Worm (Caenorhabditis elegans) whole organism, L3 larva: ENCODE data around the gene blos-8.

ENCODE experiments used
- ZK546.5 ChIP-seq: sonication (generic microtip); optimal IDR thresholded peaks from 2 replicates; lab custom pipeline; 2017; ENCODE audit warnings: missing biosample characterization, missing genetic modification characterization
- aly-2 ChIP-seq: fragments of 150-350 bp; optimal IDR thresholded peaks from 2 replicates; lab custom pipeline; 2014; ENCODE audit warnings: missing biosample characterization, missing genetic modification characterization
- ceh-16 ChIP-seq: sonication (generic microtip); optimal IDR thresholded peaks from 2 replicates; lab custom pipeline; 2017; ENCODE audit warnings: missing biosample characterization, missing genetic modification characterization
- ceh-9 ChIP-seq: sonication (generic microtip); optimal IDR thresholded peaks from 2 replicates; lab custom pipeline; 2018; ENCODE audit warnings: missing biosample characterization, missing genetic modification characterization
- daf-12 ChIP-seq: fragments of 150-350 bp; optimal IDR thresholded peaks from 2 replicates; lab custom pipeline; 2014; ENCODE audit warnings: missing biosample characterization, missing genetic modification reagents, missing genetic modification characterization
- elt-1 ChIP-seq: fragments of 150-350 bp; optimal IDR thresholded peaks from 2 replicates; lab custom pipeline; 2014; ENCODE audit warnings: missing biosample characterization, missing genetic modification characterization
- elt-2 ChIP-seq: sonication (generic microtip); optimal IDR thresholded peaks from 2 replicates; lab custom pipeline; 2016; ENCODE audit warnings: missing genetic modification reagents, mild to moderate bottlenecking, missing genetic modification characterization, missing compliant biosample characterization
- eor-1 ChIP-seq, 2 experiments: fragments of 150-350 bp; optimal IDR thresholded peaks; 2 replicates each; lab custom pipeline; 2014 to 2018; ENCODE audit warnings: missing biosample characterization in 2 of 2, missing genetic modification characterization in 2 of 2
- fkh-10 ChIP-seq: sonication (generic microtip); optimal IDR thresholded peaks from 2 replicates; lab custom pipeline; 2017; ENCODE audit warnings: missing biosample characterization, missing genetic modification reagents, missing genetic modification characterization
- hmg-11 ChIP-seq: sonication (generic microtip); optimal IDR thresholded peaks from 2 replicates; lab custom pipeline; 2016; ENCODE audit warnings: missing genetic modification characterization, missing compliant biosample characterization
- jun-1 ChIP-seq: fragments of 150-350 bp; optimal IDR thresholded peaks from 2 replicates; lab custom pipeline; 2014; ENCODE audit warnings: missing biosample characterization, missing genetic modification reagents, missing genetic modification characterization
- lin-15B ChIP-seq: fragments of 150-350 bp; optimal IDR thresholded peaks from 2 replicates; lab custom pipeline; 2014; ENCODE audit warnings: missing biosample characterization, missing genetic modification characterization
- lin-39 ChIP-seq: fragments of 150-350 bp; optimal IDR thresholded peaks from 2 replicates; lab custom pipeline; 2018; ENCODE audit warnings: missing biosample characterization, missing genetic modification reagents, missing genetic modification characterization
- mdl-1 ChIP-seq: fragments of 150-350 bp; optimal IDR thresholded peaks from 2 replicates; lab custom pipeline; 2014; ENCODE audit warnings: missing biosample characterization, missing genetic modification characterization
- mml-1 ChIP-seq: fragments of 150-350 bp; sonication (generic microtip); optimal IDR thresholded peaks from 3 replicates; lab custom pipeline; 2014; ENCODE audit warnings: missing biosample characterization, missing genetic modification characterization
- nfya-1 ChIP-seq: sonication (generic microtip); optimal IDR thresholded peaks from 2 replicates; lab custom pipeline; 2017; ENCODE audit warnings: missing genetic modification characterization, mild to moderate bottlenecking, missing compliant biosample characterization, antibody characterized with exemption, moderate library complexity; ENCODE audit not compliant: insufficient read depth
- nhr-11 ChIP-seq: fragments of 150-350 bp; optimal IDR thresholded peaks from 2 replicates; lab custom pipeline; 2014; ENCODE audit warnings: missing biosample characterization, missing genetic modification characterization
- nhr-23 ChIP-seq: fragments of 150-350 bp; optimal IDR thresholded peaks from 2 replicates; lab custom pipeline; 2014; ENCODE audit warnings: missing biosample characterization, missing genetic modification reagents, missing genetic modification characterization
- nhr-237 ChIP-seq: fragments of 150-350 bp; optimal IDR thresholded peaks from 2 replicates; lab custom pipeline; 2014; ENCODE audit warnings: missing biosample characterization, missing genetic modification characterization
- nhr-25 ChIP-seq: sonication (generic microtip); optimal IDR thresholded peaks from 2 replicates; lab custom pipeline; 2017; ENCODE audit warnings: missing biosample characterization, missing genetic modification characterization
- nhr-76 ChIP-seq: fragments of 150-350 bp; sonication (generic microtip); optimal IDR thresholded peaks from 5 replicates; lab custom pipeline; 2014; ENCODE audit warnings: missing biosample characterization, missing genetic modification characterization
- nhr-77 ChIP-seq: fragments of 150-350 bp; optimal IDR thresholded peaks from 2 replicates; lab custom pipeline; 2014; ENCODE audit warnings: missing biosample characterization, missing genetic modification characterization
- pha-4 ChIP-seq: fragments of 150-350 bp; optimal IDR thresholded peaks from 2 replicates; lab custom pipeline; 2014; ENCODE audit warnings: missing biosample characterization, missing genetic modification reagents, missing genetic modification characterization
- pqm-1 ChIP-seq: fragments of 150-350 bp; optimal IDR thresholded peaks from 2 replicates; lab custom pipeline; 2017; ENCODE audit warnings: missing biosample characterization, missing genetic modification characterization, inconsistent platforms
- skn-1 ChIP-seq: fragments of 150-350 bp; optimal IDR thresholded peaks from 2 replicates; lab custom pipeline; 2014; ENCODE audit warnings: missing biosample characterization, missing genetic modification characterization
- snpc-4 ChIP-seq: fragments of 150-350 bp; optimal IDR thresholded peaks from 2 replicates; lab custom pipeline; 2014; ENCODE audit warnings: missing biosample characterization, missing genetic modification characterization
- unc-39 ChIP-seq: sonication (generic microtip); optimal IDR thresholded peaks from 4 replicates; lab custom pipeline; 2017; ENCODE audit warnings: missing biosample characterization, missing genetic modification characterization
- unc-62 ChIP-seq: fragments of 150-350 bp; sonication (generic microtip); optimal IDR thresholded peaks from 4 replicates; lab custom pipeline; 2014; ENCODE audit warnings: missing biosample characterization, missing genetic modification reagents, missing genetic modification characterization
- zag-1 ChIP-seq: fragments of 150-350 bp; optimal IDR thresholded peaks from 2 replicates; lab custom pipeline; 2014; ENCODE audit warnings: missing biosample characterization, missing genetic modification characterization
- ztf-4 ChIP-seq: fragments of 150-350 bp; optimal IDR thresholded peaks from 2 replicates; lab custom pipeline; 2014; ENCODE audit warnings: missing biosample characterization, missing genetic modification characterization

Gene blos-8

DNA sequence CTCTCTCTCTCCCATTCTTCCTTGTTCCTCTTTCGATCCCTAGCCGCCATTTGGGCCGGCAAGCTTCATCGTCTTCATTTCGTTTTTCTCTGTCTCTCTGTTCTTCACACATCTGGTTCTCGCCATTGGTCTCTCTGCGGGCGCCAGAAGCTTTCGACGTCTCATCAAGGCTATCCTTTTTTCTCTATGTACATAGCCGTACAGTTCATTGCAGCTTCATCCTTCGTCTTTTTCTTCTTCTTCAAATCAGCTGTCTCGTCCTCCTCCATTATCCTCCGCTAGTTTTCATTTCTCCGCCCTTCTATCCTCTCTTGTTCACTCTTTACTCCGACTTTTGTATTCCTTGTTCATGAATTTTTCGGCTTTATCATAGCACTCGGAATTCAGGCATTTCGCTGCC is 10.3 kb downstream of the blos-8 start, which contains the start of gene F39D8.3:
Gene F39D8.3 (plus strand): TSS at position 301 of the 400 bp plus-strand sequence.
- peak; percentile 51 for TF ChIP-seq nhr-25
- TF ChIP-seq elt-2, result no peak
- TF ChIP-seq unc-62 (GFP tag; lab: Kevin White, UChicago), result no peak

DNA sequence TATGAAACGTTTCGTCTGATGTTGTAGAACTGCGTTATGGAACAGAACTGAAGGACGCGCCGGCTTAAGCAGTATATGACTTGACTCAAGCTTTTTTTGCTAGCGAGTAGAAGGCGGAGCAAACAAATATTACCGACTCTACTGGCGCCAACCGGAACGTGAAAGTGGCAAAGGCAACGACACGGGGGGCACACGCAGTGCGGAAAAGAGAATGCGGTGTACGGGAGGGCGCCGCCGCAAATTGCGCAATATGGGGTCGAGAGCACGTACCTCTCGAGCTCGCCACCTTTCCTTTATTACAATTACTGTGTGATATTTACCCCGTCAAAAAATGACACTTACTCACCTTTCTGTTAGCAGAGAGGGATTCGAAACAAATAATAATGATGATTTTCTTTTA is 15.8 kb downstream of the blos-8 start, which contains the start of gene pqn-36:
Gene pqn-36 (minus strand): TSS at position 268 of the 400 bp plus-strand sequence.
- TF ChIP-seq nhr-76, result no peak

DNA sequence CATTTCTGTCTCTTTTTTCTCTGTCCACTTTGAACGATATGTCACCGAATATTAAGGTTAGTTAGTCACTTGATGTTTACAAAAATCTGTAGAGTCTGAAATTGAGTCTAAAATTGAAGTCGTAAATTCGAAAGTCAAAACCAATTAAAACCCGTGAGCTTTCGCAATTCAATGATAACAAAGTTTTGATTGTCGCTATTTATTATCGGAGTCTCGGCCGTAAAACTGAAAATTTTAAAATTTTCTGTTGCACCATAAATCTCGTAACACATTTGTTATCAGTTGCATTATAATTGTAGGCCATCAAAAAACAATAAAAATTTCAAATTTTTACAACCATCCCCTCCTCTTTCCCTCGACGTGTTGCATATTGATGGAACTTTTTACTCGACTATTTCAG is 22.4 kb downstream of the blos-8 start:
- TF ChIP-seq jun-1 (peak; percentile 57), unc-39 (tag; lab: Kevin White, UChicago) (no peak), elt-2 (peak; percentile 94), nhr-237 (no peak), hmg-11 (tag; lab: Kevin White, UChicago) (no peak), ceh-9 (tag; lab: Kevin White, UChicago) (no peak), pqm-1 (peak; percentile 88), nhr-25 (no peak), elt-1 (tag; lab: Kevin White, UChicago) (no peak), aly-2 (no peak), nhr-77 (tag; lab: Kevin White, UChicago) (no peak), eor-1 (tag; optimal IDR thresholded peaks at IDR 0.05; lab: Kevin White, UChicago) (no peak), nfya-1 (tag; lab: Kevin White, UChicago) (no peak), pha-4 (tag; lab: Kevin White, UChicago) (peak; percentile 46), snpc-4 (tag; lab: Kevin White, UChicago) (no peak)

DNA sequence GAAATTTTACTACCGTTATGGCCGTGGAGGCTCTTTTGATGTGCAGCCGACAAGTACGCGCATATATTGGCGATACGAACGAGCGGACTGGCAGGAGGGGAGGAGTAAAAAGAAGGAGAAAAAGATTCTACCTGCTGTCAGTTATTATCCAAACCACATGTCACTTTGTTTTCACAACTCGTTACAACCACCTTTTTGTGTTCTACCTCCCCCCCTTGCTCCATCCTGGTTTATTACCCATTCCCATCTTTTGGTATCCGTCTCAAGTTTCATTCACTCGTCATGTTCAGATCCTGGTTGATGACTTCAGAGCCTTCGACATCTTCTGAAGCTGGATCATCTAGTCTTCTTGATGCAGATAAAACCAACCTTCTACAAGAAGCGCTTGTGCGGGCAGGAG is 23.4 kb downstream of the blos-8 start, which contains the start of gene psa-3:
Gene psa-3 (plus strand): TSS at position 301 of the 400 bp plus-strand sequence.
- TF ChIP-seq nhr-23 (tag; lab: Kevin White, UChicago), result no peak
- no peak for TF ChIP-seq elt-2
- TF ChIP-seq lin-15B (tag; lab: Kevin White, UChicago), result no peak
- no peak for TF ChIP-seq unc-62 (GFP tag; lab: Kevin White, UChicago)
- no peak for TF ChIP-seq ZK546.5
- no peak for TF ChIP-seq daf-12 (tag; lab: Kevin White, UChicago)
- no peak for TF ChIP-seq ztf-4 (tag; lab: Kevin White, UChicago)
- TF ChIP-seq mdl-1 (tag; lab: Kevin White, UChicago), result no peak
- TF ChIP-seq pqm-1, result no peak
- no peak for TF ChIP-seq skn-1 (tag; lab: Kevin White, UChicago)
- TF ChIP-seq zag-1, result no peak

DNA sequence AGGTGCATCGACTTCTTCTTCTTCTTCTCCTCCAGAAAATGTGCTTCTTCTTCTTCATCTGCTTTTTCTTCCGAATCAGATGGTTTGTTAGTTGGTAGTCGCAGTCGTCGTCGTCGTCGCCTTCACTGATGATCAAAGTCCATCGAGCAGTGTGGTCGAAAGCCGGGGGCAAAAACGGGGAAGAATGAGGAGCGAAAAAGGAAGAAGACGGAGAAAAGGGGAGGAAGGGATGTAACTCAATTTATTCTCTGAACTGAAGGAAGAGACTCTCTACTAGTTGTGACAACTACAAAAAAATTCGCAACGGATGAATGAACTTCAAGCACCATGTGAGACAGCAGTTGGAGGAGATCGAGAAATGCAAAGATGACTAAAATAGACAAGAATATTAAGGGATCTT is 35.3 kb downstream of the blos-8 start:
- no peak for TF ChIP-seq pha-4 (tag; lab: Kevin White, UChicago)
- peak; percentile 26 for TF ChIP-seq nfya-1 (tag; lab: Kevin White, UChicago)
- TF ChIP-seq lin-39 (tag; lab: Kevin White, UChicago), result no peak
- no peak for TF ChIP-seq ceh-16 (tag; lab: Kevin White, UChicago)
- no peak for TF ChIP-seq snpc-4 (tag; lab: Kevin White, UChicago)
- TF ChIP-seq aly-2, result no peak
- TF ChIP-seq elt-2, result no peak
- no peak for TF ChIP-seq ztf-4 (tag; lab: Kevin White, UChicago)
- TF ChIP-seq zag-1, result no peak
- peak; percentile 39 for TF ChIP-seq fkh-10 (GFP tag; lab: Kevin White, UChicago)

DNA sequence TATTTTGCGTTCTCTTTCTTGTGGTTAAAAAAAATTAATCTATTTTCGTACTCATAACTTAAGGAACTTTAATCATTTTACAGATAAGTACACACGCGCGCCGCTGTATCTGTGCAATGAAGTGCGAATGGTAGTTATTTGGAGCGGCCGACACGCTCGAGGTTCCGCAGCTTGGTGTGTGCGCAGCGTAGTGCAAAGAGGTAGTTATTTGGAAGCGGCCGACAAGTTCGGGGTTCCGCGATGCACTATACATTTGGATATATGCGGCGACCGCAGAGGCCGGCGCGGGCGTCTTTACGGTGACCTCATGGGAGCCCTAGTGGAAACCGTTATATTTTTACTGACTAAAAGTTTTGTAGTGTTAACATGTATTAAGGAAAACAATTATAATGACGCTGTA is 38.3 kb downstream of the blos-8 start:
- peak; percentile 44 for TF ChIP-seq snpc-4 (tag; lab: Kevin White, UChicago)
- no peak for TF ChIP-seq nhr-237
- no peak for TF ChIP-seq pha-4 (tag; lab: Kevin White, UChicago)
- no peak for TF ChIP-seq mml-1
- TF ChIP-seq, all 47 proteins: peak for 1

DNA sequence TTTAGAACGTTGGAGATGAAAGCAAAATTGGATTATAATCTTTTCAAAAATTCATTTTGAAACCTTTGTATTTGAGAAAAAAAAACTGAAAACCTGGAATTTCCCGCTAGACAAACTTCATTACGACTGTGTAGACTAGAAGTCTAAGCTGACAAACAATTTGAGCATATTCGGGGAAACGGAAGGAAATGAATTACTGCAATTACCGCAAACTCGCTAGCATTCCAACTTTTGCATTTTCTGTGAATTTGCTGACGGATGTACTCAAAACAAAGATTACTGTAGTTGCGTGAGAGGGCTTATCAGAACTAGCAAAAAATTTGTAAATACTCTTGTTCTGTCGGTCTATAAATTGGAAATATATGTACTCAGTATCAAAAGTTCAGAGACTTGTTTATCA is 41.1 kb downstream of the blos-8 start:
- TF ChIP-seq nhr-11 (tag; lab: Kevin White, UChicago) (peak; percentile 79), nfya-1 (tag; lab: Kevin White, UChicago) (no peak)
